Fruit fly (Drosophila melanogaster): ENCODE measurements around the gene CG11537.

Gene CG11537

dm6 chr3L:3179474-3179873, 36.2 kb upstream of the CG11537 start (continued):
- peak; percentile 91 for TF ChIP-seq CG3032 (tag; optimal IDR thresholded peaks at IDR 0.05)
- no peak for TF ChIP-seq CG10631 (GFP tag; optimal IDR thresholded peaks at IDR 0.05)
- peak; percentile 84 for TF ChIP-seq CG8119 (GFP tag; IDR thresholded peaks at IDR 0.05)
- TF ChIP-seq Eip78C (GFP tag): peak; percentile 98
- TF ChIP-seq acj6 (GFP tag; optimal IDR thresholded peaks at IDR 0.05): peak; percentile 89
- no peak for TF ChIP-seq Hr38 (GFP tag; optimal IDR thresholded peaks at IDR 0.05)
- TF ChIP-seq Sox15 (GFP tag; optimal IDR thresholded peaks at IDR 0.05): peak; percentile 77
- TF ChIP-seq Eip75B (GFP tag; optimal IDR thresholded peaks at IDR 0.05): peak; percentile 96
- TF ChIP-seq cyc (GFP tag; optimal IDR thresholded peaks at IDR 0.05): peak; percentile 93
- TF ChIP-seq Smox (GFP tag; optimal IDR thresholded peaks at IDR 0.05): no peak
- TF ChIP-seq Met (GFP tag; optimal IDR thresholded peaks at IDR 0.05): peak; percentile 93
- peak; percentile 76 for TF ChIP-seq Blimp-1 (GFP tag; optimal IDR thresholded peaks at IDR 0.05)
- TF ChIP-seq CG1621 (tag; optimal IDR thresholded peaks at IDR 0.05): peak; percentile 92
- TF ChIP-seq CG11294 (GFP tag; IDR thresholded peaks at IDR 0.05): peak; percentile 78
- TF ChIP-seq OdsH (GFP tag; optimal IDR thresholded peaks at IDR 0.05): no peak
- TF ChIP-seq svp (GFP tag): no peak
- peak in 1 of 2 experiments; percentile 89 for TF ChIP-seq ss (GFP tag; optimal IDR thresholded peaks at IDR 0.05)
- peak; percentile 94 for TF ChIP-seq topi (GFP tag; optimal IDR thresholded peaks at IDR 0.05)
- TF ChIP-seq fd85E (GFP tag; optimal IDR thresholded peaks at IDR 0.05): peak; percentile 67
- peak; percentile 85 for TF ChIP-seq CG32006 (GFP tag; optimal IDR thresholded peaks at IDR 0.05)
- peak; percentile 95 for TF ChIP-seq eg (GFP tag; IDR thresholded peaks at IDR 0.05)
- peak; percentile 92 for TF ChIP-seq spab (GFP tag; optimal IDR thresholded peaks at IDR 0.05)
- TF ChIP-seq CG11762 (GFP tag; optimal IDR thresholded peaks at IDR 0.05; ENCODE audit: insufficient read depth): peak; percentile 83

dm6 chr3L:3178530-3179096, 35.4 kb upstream of the CG11537 start, which contains the start of the genes MnM and Girdin:
Gene MnM, minus strand, starts transcription at chr3L:3178580.
Gene Girdin, plus strand, starts transcription at chr3L:3178930.
- no peak for TF ChIP-seq CG6808 (GFP tag; optimal IDR thresholded peaks at IDR 0.05)
- peak; percentile 19 for TF ChIP-seq Lpt (GFP tag; optimal IDR thresholded peaks at IDR 0.05)
- TF ChIP-seq Eip75B (GFP tag; optimal IDR thresholded peaks at IDR 0.05): no peak
- TF ChIP-seq Eip93F (GFP tag; optimal IDR thresholded peaks at IDR 0.05): no peak
- peak; percentile 81 for TF ChIP-seq Hr39 (GFP tag; optimal IDR thresholded peaks at IDR 0.05)
- TF ChIP-seq CG31627 (GFP tag; optimal IDR thresholded peaks at IDR 0.05): peak; percentile 79
- TF ChIP-seq CG11294 (GFP tag; IDR thresholded peaks at IDR 0.05): no peak
- peak; percentile 38 for TF ChIP-seq Sox15 (GFP tag; optimal IDR thresholded peaks at IDR 0.05)
- TF ChIP-seq CG6163 (GFP tag; IDR thresholded peaks at IDR 0.05): peak; percentile 29; the same call in 1 of the 3 replicates
- TF ChIP-seq CG10631 (GFP tag; optimal IDR thresholded peaks at IDR 0.05): no peak
- TF ChIP-seq Hr38 (GFP tag; optimal IDR thresholded peaks at IDR 0.05): no peak
- TF ChIP-seq CG34406 (GFP tag; optimal IDR thresholded peaks at IDR 0.05): peak; percentile 11
- no peak for TF ChIP-seq dsx (GFP tag; optimal IDR thresholded peaks at IDR 0.05; ENCODE audit: poor library complexity, severe bottlenecking)
- no peak for TF ChIP-seq fkh (GFP tag; optimal IDR thresholded peaks at IDR 0.05)
- no peak for TF ChIP-seq fd85E (GFP tag; optimal IDR thresholded peaks at IDR 0.05)
- peak; percentile 44 for TF ChIP-seq CG3032 (tag; optimal IDR thresholded peaks at IDR 0.05)
- peak; percentile 84 for TF ChIP-seq lz (GFP tag; optimal IDR thresholded peaks at IDR 0.05)
- no peak for TF ChIP-seq net (GFP tag; optimal IDR thresholded peaks at IDR 0.05)
- TF ChIP-seq acj6 (GFP tag; optimal IDR thresholded peaks at IDR 0.05): no peak
- TF ChIP-seq CG6854 (GFP tag; optimal IDR thresholded peaks at IDR 0.05): no peak
- TF ChIP-seq topi (GFP tag; optimal IDR thresholded peaks at IDR 0.05): no peak
- TF ChIP-seq CG16779 (tag; optimal IDR thresholded peaks at IDR 0.05): no peak
- no peak for TF ChIP-seq CG9139 (GFP tag; optimal IDR thresholded peaks at IDR 0.05)
- no peak for TF ChIP-seq dac (GFP tag; optimal IDR thresholded peaks at IDR 0.05)
- TF ChIP-seq Ets21C (GFP tag; optimal IDR thresholded peaks at IDR 0.05): no peak
- no peak for TF ChIP-seq Met (GFP tag; optimal IDR thresholded peaks at IDR 0.05)
- TF ChIP-seq CG11762 (GFP tag; optimal IDR thresholded peaks at IDR 0.05; ENCODE audit: insufficient read depth): no peak
- peak; percentile 76 for TF ChIP-seq esn (GFP tag; optimal IDR thresholded peaks at IDR 0.05)
- peak; percentile 28; the same call in 1 of the 2 replicates for TF ChIP-seq Gug (GFP tag; IDR thresholded peaks at IDR 0.05)
- no peak for TF ChIP-seq OdsH (GFP tag; optimal IDR thresholded peaks at IDR 0.05)
- no peak for TF ChIP-seq Sox14 (GFP tag; optimal IDR thresholded peaks at IDR 0.05)
- TF ChIP-seq CG11902 (GFP tag; optimal IDR thresholded peaks at IDR 0.05): no peak
- TF ChIP-seq fd59A (GFP tag; optimal IDR thresholded peaks at IDR 0.05): peak; percentile 6
- peak; percentile 59 for TF ChIP-seq Smox (GFP tag; optimal IDR thresholded peaks at IDR 0.05)
- TF ChIP-seq eg (GFP tag; IDR thresholded peaks at IDR 0.05): no peak
- TF ChIP-seq Ets96B (tag; optimal IDR thresholded peaks at IDR 0.05): no peak
- TF ChIP-seq CG6276 (GFP tag; optimal IDR thresholded peaks at IDR 0.05): no peak
- no peak for TF ChIP-seq CG3919 (GFP tag; optimal IDR thresholded peaks at IDR 0.05)
- no peak for TF ChIP-seq CG8119 (GFP tag; IDR thresholded peaks at IDR 0.05)
- peak; percentile 57 for TF ChIP-seq cyc (GFP tag; optimal IDR thresholded peaks at IDR 0.05)

All from whole organism, prepupa.